Worm (Caenorhabditis elegans) whole organism, mixed stage, embryonic: ENCODE measurements around the gene marc-1.

ENCODE experiments used
- nhr-2 ChIP-seq: fragments of 150-350 bp; optimal IDR thresholded peaks from 2 replicates; lab custom pipeline; 2014; ENCODE audit warnings: missing biosample characterization, missing genetic modification characterization
- unc-39 ChIP-seq: fragments of 150-350 bp; optimal IDR thresholded peaks from 2 replicates; lab custom pipeline; 2014; ENCODE audit warnings: missing biosample characterization, missing genetic modification characterization

ce11 chrV:9731852-9732251 is 7.7 kb upstream of the marc-1 start:
- TF ChIP-seq unc-39 (tag; lab: Kevin White, UChicago): no peak
- no peak for TF ChIP-seq nhr-2 (tag; lab: Kevin White, UChicago)
